Fruit fly (Drosophila melanogaster): Measurements from ENCODE around the gene CG33178.

dm6 chrX:15089146-15089698 is 6.6 kb downstream of the CG33178 start, which contains the start of gene Rab3-GEF:
- TF ChIP-seq psq (GFP tag; optimal IDR thresholded peaks at IDR 0.05) (no peak), h (optimal IDR thresholded peaks at IDR 0.05) (no peak), Tbp (GFP tag; optimal IDR thresholded peaks at IDR 0.05) (no peak), vfl (GFP tag; optimal IDR thresholded peaks at IDR 0.05) (no peak), jumu (GFP tag; optimal IDR thresholded peaks at IDR 0.05) (no peak), CG34376 (GFP tag; optimal IDR thresholded peaks at IDR 0.05) (no peak), CG3281 (GFP tag; optimal IDR thresholded peaks at IDR 0.05) (no peak), grn (GFP tag; optimal IDR thresholded peaks at IDR 0.05) (no peak), ash1 (GFP tag; optimal IDR thresholded peaks at IDR 0.05) (no peak), CG9215 (GFP tag; IDR thresholded peaks at IDR 0.05) (no peak)

Data from whole organism, embryonic.